Worm (Caenorhabditis elegans): ENCODE measurements around the gene vmo-1.

- TF ChIP-seq pat-9 (tag; optimal IDR thresholded peaks at IDR 0.05) (no peak), hlh-8 (tag; optimal IDR thresholded peaks at IDR 0.05) (no peak), ceh-2 (tag; optimal IDR thresholded peaks at IDR 0.05) (no peak), fkh-10 (GFP tag; optimal IDR thresholded peaks at IDR 0.05) (no peak), ceh-30 (tag; optimal IDR thresholded peaks at IDR 0.05) (no peak), ztf-16 (tag; optimal IDR thresholded peaks at IDR 0.05) (no peak), mec-3 (tag; optimal IDR thresholded peaks at IDR 0.05; ENCODE audit: borderline replicate concordance) (no peak), ahr-1 (tag; optimal IDR thresholded peaks at IDR 0.05) (no peak), sox-4 (tag; optimal IDR thresholded peaks at IDR 0.05) (no peak), fkh-6 (tag; optimal IDR thresholded peaks at IDR 0.05) (no peak), unc-3 (GFP tag; conservative IDR thresholded peaks at IDR 0.05) (no peak), unc-3 (tag; optimal IDR thresholded peaks at IDR 0.05) (no peak), pqm-1 (tag; optimal IDR thresholded peaks at IDR 0.05) (no peak), lin-11 (tag; optimal IDR thresholded peaks at IDR 0.05) (no peak)
These were observed 47.9 kb downstream of the vmo-1 start, which contains the start of gene Y38H6C.4 for ce11 chrV:20504997-20505396.
